Worm (Caenorhabditis elegans): ENCODE measurements around the gene clec-258.

Gene clec-258

ce11 chrV:19830815-19831214 is 42.6 kb downstream of the clec-258 start, which contains the start of gene pcp-4:
pcp-4 (minus strand) TSS chrV:19831011.
- TF ChIP-seq pqm-1 (tag; optimal IDR thresholded peaks at IDR 0.05) (peak; percentile 57), dmd-6 (GFP tag; IDR thresholded peaks at IDR 0.05) (peak; percentile 12; the same call in 1 of the 2 replicates), php-3 (GFP tag; IDR thresholded peaks at IDR 0.05) (peak; percentile 83; the same call in 1 of the 2 replicates), snpc-1.2 (GFP tag; IDR thresholded peaks at IDR 0.05) (no peak), daf-19 (GFP tag; conservative IDR thresholded peaks at IDR 0.05) (no peak)

- peak in 1 of 2 experiments; percentile 71 for TF ChIP-seq unc-62 (GFP tag; optimal IDR thresholded peaks at IDR 0.05 in 1 of 2)
- TF ChIP-seq unc-62 (tag; optimal IDR thresholded peaks at IDR 0.05) = no peak
- no peak for TF ChIP-seq Y48G9A.11 (GFP tag; IDR thresholded peaks at IDR 0.05)
- TF ChIP-seq ceh-28 (tag; optimal IDR thresholded peaks at IDR 0.05) = no peak
- peak; percentile 58 for TF ChIP-seq pqm-1 (tag; optimal IDR thresholded peaks at IDR 0.05)
- TF ChIP-seq hmg-1.1 (GFP tag; IDR thresholded peaks at IDR 0.05) = no peak
Observed at ce11 chrV:19831588-19831987, 43.3 kb downstream of the clec-258 start.

ce11 chrV:19836142-19836541 is 47.9 kb downstream of the clec-258 start, which contains the start of gene srw-38:
srw-38 (plus strand) TSS chrV:19836442.
- no peak for TF ChIP-seq pqm-1 (tag; optimal IDR thresholded peaks at IDR 0.05)
- TF ChIP-seq hmg-1.1 (GFP tag; IDR thresholded peaks at IDR 0.05) = no peak
- TF ChIP-seq mxl-3 (GFP tag; optimal IDR thresholded peaks at IDR 0.05) = no peak
- TF ChIP-seq T26A8.4 (GFP tag; IDR thresholded peaks at IDR 0.05) = no peak
